Worm (Caenorhabditis elegans) whole organism, L3 larva: Measurements from ENCODE around the gene atln-1.

ENCODE experiments used
- R02D3.7 ChIP-seq: fragments of 150-350 bp; optimal IDR thresholded peaks from 2 replicates; lab custom pipeline; 2014; ENCODE audit warnings: missing biosample characterization, missing genetic modification characterization
- aly-2 ChIP-seq: fragments of 150-350 bp; optimal IDR thresholded peaks from 2 replicates; lab custom pipeline; 2014; ENCODE audit warnings: missing biosample characterization, missing genetic modification characterization
- daf-12 ChIP-seq: fragments of 150-350 bp; optimal IDR thresholded peaks from 2 replicates; lab custom pipeline; 2014; ENCODE audit warnings: missing biosample characterization, missing genetic modification reagents, missing genetic modification characterization
- elt-3 ChIP-seq, 3 experiments: fragments of 150-350 bp in 1 of 3; sonication (generic microtip) in 2 of 3; optimal IDR thresholded peaks; 2 replicates in 2 of 3; 4 replicates in 1 of 3; lab custom pipeline; 2014 to 2017; ENCODE audit warnings: missing biosample characterization in 3 of 3, missing genetic modification characterization in 3 of 3
- fkh-10 ChIP-seq: sonication (generic microtip); optimal IDR thresholded peaks from 2 replicates; lab custom pipeline; 2017; ENCODE audit warnings: missing biosample characterization, missing genetic modification reagents, missing genetic modification characterization
- mml-1 ChIP-seq: fragments of 150-350 bp; sonication (generic microtip); optimal IDR thresholded peaks from 3 replicates; lab custom pipeline; 2014; ENCODE audit warnings: missing biosample characterization, missing genetic modification characterization
- nhr-12 ChIP-seq: fragments of 150-350 bp; optimal IDR thresholded peaks from 2 replicates; lab custom pipeline; 2014; ENCODE audit warnings: missing biosample characterization, missing genetic modification characterization
- nhr-23 ChIP-seq: fragments of 150-350 bp; optimal IDR thresholded peaks from 2 replicates; lab custom pipeline; 2014; ENCODE audit warnings: missing biosample characterization, missing genetic modification reagents, missing genetic modification characterization
- nhr-76 ChIP-seq: fragments of 150-350 bp; sonication (generic microtip); optimal IDR thresholded peaks from 5 replicates; lab custom pipeline; 2014; ENCODE audit warnings: missing biosample characterization, missing genetic modification characterization
- unc-62 ChIP-seq: fragments of 150-350 bp; sonication (generic microtip); optimal IDR thresholded peaks from 4 replicates; lab custom pipeline; 2014; ENCODE audit warnings: missing biosample characterization, missing genetic modification reagents, missing genetic modification characterization
- ztf-11 ChIP-seq: fragments of 150-350 bp; optimal IDR thresholded peaks from 2 replicates; lab custom pipeline; 2014; ENCODE audit warnings: missing biosample characterization, missing genetic modification characterization

DNA sequence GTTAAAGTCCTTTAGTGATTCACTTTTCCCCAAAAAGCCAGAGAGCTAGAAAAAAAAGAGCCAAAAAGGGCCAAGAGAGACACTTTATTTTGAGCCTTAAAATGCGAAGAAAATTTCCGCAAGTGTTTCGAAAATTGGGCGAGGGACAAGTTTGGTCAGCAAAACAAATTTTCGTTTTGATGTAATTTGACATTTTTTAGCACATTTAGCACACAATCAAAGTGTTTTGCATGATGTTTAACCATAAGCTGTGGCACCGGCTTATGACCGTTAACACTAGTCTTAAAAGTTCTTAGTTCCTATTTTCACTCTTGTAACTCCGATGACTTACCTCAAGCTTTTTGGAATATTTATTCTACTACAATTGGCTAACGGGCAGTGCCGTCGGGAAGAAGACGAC, 31.9 kb downstream of the atln-1 start, which contains the start of gene Y54G2A.37:
- TF ChIP-seq unc-62 (no peak), mml-1 (no peak), nhr-12 (tag; lab: Kevin White, UChicago) (no peak), nhr-23 (tag; lab: Kevin White, UChicago) (no peak), daf-12 (tag; lab: Kevin White, UChicago) (no peak), ztf-11 (tag; lab: Kevin White, UChicago) (no peak), nhr-76 (tag; lab: Kevin White, UChicago) (no peak), fkh-10 (GFP tag; lab: Kevin White, UChicago) (no peak), elt-3 (tag; optimal IDR thresholded peaks at IDR 0.05; lab: Kevin White, UChicago) (no peak), aly-2 (no peak), R02D3.7 (no peak)
